Worm (Caenorhabditis elegans) whole organism, mixed stage, embryonic: ENCODE data around the gene F58G6.3.

ENCODE experiments used
- elt-1 ChIP-seq: sonication (generic microtip); optimal IDR thresholded peaks from 2 replicates; lab custom pipeline; 2017; ENCODE audit warnings: missing genetic modification characterization, mild to moderate bottlenecking, missing compliant biosample characterization, antibody characterized with exemption, moderate library complexity, borderline replicate concordance; ENCODE audit not compliant: insufficient read depth
- elt-3 ChIP-seq: fragments of 150-350 bp; optimal IDR thresholded peaks from 2 replicates; lab custom pipeline; 2014; ENCODE audit warnings: missing biosample characterization, missing genetic modification characterization
- mep-1 ChIP-seq: fragments of 150-350 bp; optimal IDR thresholded peaks from 2 replicates; lab custom pipeline; 2017; ENCODE audit warnings: missing biosample characterization, missing genetic modification reagents, missing genetic modification characterization, inconsistent platforms
- nhr-12 ChIP-seq: fragments of 150-350 bp; optimal IDR thresholded peaks from 2 replicates; lab custom pipeline; 2014; ENCODE audit warnings: missing biosample characterization, missing genetic modification characterization
- nhr-76 ChIP-seq: sonication (generic microtip); optimal IDR thresholded peaks from 2 replicates; lab custom pipeline; 2017; ENCODE audit warnings: missing biosample characterization, missing genetic modification characterization
- sem-2 ChIP-seq: fragments of 200-800 bp; sonication (Bioruptor generic); optimal IDR thresholded peaks from 2 replicates; lab custom pipeline; 2018; ENCODE audit warnings: mild to moderate bottlenecking, missing genetic modification characterization, missing compliant biosample characterization
- unc-62 ChIP-seq: fragments of 150-350 bp; optimal IDR thresholded peaks from 2 replicates; lab custom pipeline; 2014; ENCODE audit warnings: missing biosample characterization, missing genetic modification reagents, missing genetic modification characterization

- TF ChIP-seq nhr-12 (tag; lab: Kevin White, UChicago): no peak
- TF ChIP-seq nhr-76 (tag; lab: Kevin White, UChicago): no peak
- TF ChIP-seq elt-1 (tag; lab: Kevin White, UChicago): peak; percentile 97
- no peak for TF ChIP-seq mep-1 (tag; lab: Kevin White, UChicago)
- no peak for TF ChIP-seq elt-3
- no peak for TF ChIP-seq sem-2
- TF ChIP-seq unc-62 (GFP tag; lab: Kevin White, UChicago): no peak
These were observed 44.2 kb upstream of the F58G6.3 start for ce11 chrIV:9609095-9609494.
